Fruit fly (Drosophila melanogaster) whole organism, embryonic: ENCODE data around the gene AcCoAS.
A peak's percentile ranks its signal among the peaks of the same experiment; 100 is the strongest.

ENCODE experiments used
- Asciz ChIP-seq: fragments of 200-800 bp; sonication (Bioruptor generic); optimal IDR thresholded peaks from 2 replicates; lab custom pipeline; 2017; ENCODE audit warnings: missing biosample characterization, mild to moderate bottlenecking, missing genetic modification characterization, missing genetic modification reagents
- Atf-2 ChIP-seq: fragments of 200-800 bp; sonication (Bioruptor generic); optimal IDR thresholded peaks from 2 replicates; lab custom pipeline; 2016; ENCODE audit warnings: missing biosample characterization, missing genetic modification characterization
- CG10274 ChIP-seq: fragments of 200-800 bp; sonication (Bioruptor generic); optimal IDR thresholded peaks from 3 replicates; lab custom pipeline; 2017; ENCODE audit warnings: missing biosample characterization, mild to moderate bottlenecking, missing genetic modification characterization
- CG10366 ChIP-seq: fragments of 200-800 bp; sonication (Bioruptor generic); IDR thresholded peaks from 2 replicates; pipeline ENCODE4 v1.3.6; 2022; ENCODE audit warnings: missing biosample characterization, missing genetic modification characterization
- CG10462 ChIP-seq: fragments of 200-800 bp; sonication (Bioruptor generic); optimal IDR thresholded peaks from 2 replicates; lab custom pipeline; 2016; ENCODE audit warnings: missing biosample characterization, missing genetic modification characterization
- CG11695 ChIP-seq: fragments of 200-800 bp; sonication (Bioruptor generic); IDR thresholded peaks from 3 replicates; pipeline ENCODE4 v1.3.6; 2022; ENCODE audit warnings: missing biosample characterization, missing genetic modification characterization
- CG12744 ChIP-seq: fragments of 200-800 bp; sonication (Bioruptor generic); optimal IDR thresholded peaks from 2 replicates; lab custom pipeline; 2016; ENCODE audit warnings: missing biosample characterization, missing genetic modification characterization
- CG13775 ChIP-seq: fragments of 200-800 bp; sonication (Bioruptor generic); optimal IDR thresholded peaks from 3 replicates; lab custom pipeline; 2017; ENCODE audit warnings: missing biosample characterization, mild to moderate bottlenecking, missing genetic modification characterization
- CG14014 ChIP-seq: fragments of 200-800 bp; sonication (Bioruptor generic); IDR thresholded peaks from 2 replicates; pipeline ENCODE4 v1.3.6; 2022; ENCODE audit warnings: missing biosample characterization, missing genetic modification characterization
- CG2199 ChIP-seq: fragments of 200-800 bp; sonication (Bioruptor generic); IDR thresholded peaks from 3 replicates; pipeline ENCODE4 v1.3.6; 2022; ENCODE audit warnings: missing biosample characterization, missing genetic modification characterization
- CG30403 ChIP-seq: fragments of 200-800 bp; sonication (Bioruptor generic); optimal IDR thresholded peaks from 3 replicates; lab custom pipeline; 2016; ENCODE audit warnings: missing biosample characterization, missing genetic modification characterization
- CG3163 ChIP-seq: fragments of 200-800 bp; sonication (Bioruptor generic); optimal IDR thresholded peaks from 3 replicates; lab custom pipeline; 2016; ENCODE audit warnings: missing biosample characterization, missing genetic modification characterization
- CG3847 ChIP-seq: fragments of 200-800 bp; sonication (Bioruptor generic); IDR thresholded peaks from 2 replicates; pipeline ENCODE4 v1.3.6; 2022; ENCODE audit warnings: missing biosample characterization, missing genetic modification characterization
- CG4328 ChIP-seq: fragments of 200-800 bp; sonication (Bioruptor generic); optimal IDR thresholded peaks from 3 replicates; lab custom pipeline; 2017; ENCODE audit warnings: missing biosample characterization, missing genetic modification reagents, missing genetic modification characterization
- CG7372 ChIP-seq: fragments of 200-800 bp; sonication (Bioruptor generic); IDR thresholded peaks from 2 replicates; pipeline ENCODE4 v1.3.6; 2022; ENCODE audit warnings: missing biosample characterization, missing genetic modification characterization
- CG7839 ChIP-seq: fragments of 200-800 bp; sonication (Bioruptor generic); optimal IDR thresholded peaks from 3 replicates; lab custom pipeline; 2018; ENCODE audit warnings: missing biosample characterization, mild to moderate bottlenecking, missing genetic modification characterization, moderate library complexity
- CG7987 ChIP-seq: fragments of 200-800 bp; sonication (Bioruptor generic); optimal IDR thresholded peaks from 2 replicates; lab custom pipeline; 2018; ENCODE audit warnings: missing biosample characterization, mild to moderate bottlenecking, missing genetic modification characterization, moderate library complexity
- CG9932 ChIP-seq: fragments of 200-800 bp; sonication (Bioruptor generic); IDR thresholded peaks from 2 replicates; pipeline ENCODE4 v1.3.6; 2022; ENCODE audit warnings: missing biosample characterization, missing genetic modification characterization
- Dfd ChIP-seq, 2 experiments: fragments of >200 bp; optimal IDR thresholded peaks; 2 replicates each; lab custom pipeline; 2017; ENCODE audit warnings: missing biosample characterization in 2 of 2, missing genetic modification characterization in 2 of 2
- Dip3 ChIP-seq: fragments of 200-800 bp; sonication (Bioruptor generic); optimal IDR thresholded peaks from 3 replicates; lab custom pipeline; 2016; ENCODE audit warnings: missing biosample characterization, missing genetic modification characterization
- Dref ChIP-seq: fragments of 200-800 bp; sonication (Bioruptor generic); IDR thresholded peaks from 2 replicates; pipeline ENCODE4 v1.3.6; 2022; ENCODE audit warnings: missing biosample characterization, missing genetic modification characterization
- Drgx ChIP-seq: fragments of 200-800 bp; sonication (Bioruptor generic); IDR thresholded peaks from 2 replicates; pipeline ENCODE4 v1.3.6; 2022; ENCODE audit warnings: missing biosample characterization, missing genetic modification characterization
- E2f1 ChIP-seq: fragments of 200-800 bp; sonication (Bioruptor generic); IDR thresholded peaks from 2 replicates; pipeline ENCODE4 v1.3.6; 2022; ENCODE audit warnings: missing biosample characterization, missing genetic modification characterization
- E2f2 ChIP-seq: fragments of 200-800 bp; sonication (Bioruptor generic); IDR thresholded peaks from 2 replicates; pipeline ENCODE4 v1.3.6; 2022; ENCODE audit warnings: missing biosample characterization, missing genetic modification characterization
- Ets65A ChIP-seq: fragments of 200-800 bp; sonication (Bioruptor generic); peaks from one replicate; lab custom pipeline; 2016; ENCODE audit warnings: missing biosample characterization, missing genetic modification characterization
- Fer1 ChIP-seq: fragments of 200-800 bp; sonication (Bioruptor generic); optimal IDR thresholded peaks from 2 replicates; lab custom pipeline; 2017; ENCODE audit warnings: missing biosample characterization, mild to moderate bottlenecking, missing genetic modification characterization
- H15 ChIP-seq: fragments of 200-800 bp; sonication (Bioruptor generic); IDR thresholded peaks from 3 replicates; pipeline ENCODE4 v1.3.6; 2022; ENCODE audit warnings: missing biosample characterization, missing genetic modification characterization
- Lpt ChIP-seq: fragments of >200 bp; optimal IDR thresholded peaks from 2 replicates; lab custom pipeline; 2018; ENCODE audit warnings: missing biosample characterization, missing genetic modification characterization
- Nf-YC ChIP-seq: fragments of 200-800 bp; optimal IDR thresholded peaks from 3 replicates; lab custom pipeline; 2019; ENCODE audit warnings: missing biosample characterization, mild to moderate bottlenecking, missing genetic modification characterization, moderate library complexity
- Oli ChIP-seq: fragments of 200-800 bp; sonication (Bioruptor generic); optimal IDR thresholded peaks from 2 replicates; lab custom pipeline; 2018; ENCODE audit warnings: missing biosample characterization, mild to moderate bottlenecking, missing genetic modification characterization, moderate library complexity
- Optix ChIP-seq: fragments of 200-800 bp; sonication (Bioruptor generic); IDR thresholded peaks from 3 replicates; pipeline ENCODE4 v1.3.6; 2022; ENCODE audit warnings: missing biosample characterization, missing genetic modification characterization
- ac ChIP-seq: fragments of 200-800 bp; sonication (Bioruptor generic); optimal IDR thresholded peaks from 3 replicates; lab custom pipeline; 2017; ENCODE audit warnings: missing biosample characterization, mild to moderate bottlenecking, missing genetic modification characterization
- ato ChIP-seq: fragments of 200-800 bp; sonication (Bioruptor generic); IDR thresholded peaks from 2 replicates; pipeline ENCODE4 v1.3.6; 2022; ENCODE audit warnings: missing biosample characterization, missing genetic modification characterization; ENCODE audit not compliant: partially characterized antibody
- chn ChIP-seq: fragments of 200-800 bp; sonication (Bioruptor generic); optimal IDR thresholded peaks from 2 replicates; lab custom pipeline; 2016; ENCODE audit warnings: missing biosample characterization, missing genetic modification characterization
- fru ChIP-seq: fragments of >200 bp; optimal IDR thresholded peaks from 2 replicates; lab custom pipeline; 2017
- ind ChIP-seq: fragments of 200-800 bp; sonication (Bioruptor generic); optimal IDR thresholded peaks from 3 replicates; lab custom pipeline; 2016; ENCODE audit warnings: missing biosample characterization, missing genetic modification characterization
- inv ChIP-seq: fragments of 200-800 bp; sonication (Bioruptor generic); IDR thresholded peaks from 2 replicates; pipeline ENCODE4 v1.3.6; 2022; ENCODE audit warnings: missing biosample characterization, missing genetic modification characterization; ENCODE audit not compliant: partially characterized antibody
- knrl ChIP-seq: fragments of 200-800 bp; sonication (Bioruptor generic); IDR thresholded peaks from 3 replicates; pipeline ENCODE4 v1.3.6; 2022; ENCODE audit warnings: missing biosample characterization, missing genetic modification characterization; ENCODE audit not compliant: partially characterized antibody
- maf-S ChIP-seq: fragments of 200-800 bp; sonication (Bioruptor generic); optimal IDR thresholded peaks from 2 replicates; lab custom pipeline; 2016; ENCODE audit warnings: missing biosample characterization, missing genetic modification characterization
- pum ChIP-seq: fragments of 200-800 bp; sonication (Bioruptor generic); optimal IDR thresholded peaks from 2 replicates; lab custom pipeline; 2016; ENCODE audit warnings: missing biosample characterization, missing genetic modification characterization
- sc ChIP-seq, 3 experiments: fragments of >200 bp in 2 of 3; fragments of 200-800 bp in 1 of 3; sonication (Bioruptor generic) in 1 of 3; optimal IDR thresholded peaks; 2 replicates in 2 of 3; 3 replicates in 1 of 3; lab custom pipeline; 2017; ENCODE audit warnings: mild to moderate bottlenecking in 1 of 3, missing biosample characterization in 1 of 3, missing genetic modification characterization in 1 of 3, missing genetic modification reagents in 1 of 3
- scrt ChIP-seq: fragments of 200-800 bp; sonication (Bioruptor generic); optimal IDR thresholded peaks from 2 replicates; lab custom pipeline; 2018; ENCODE audit warnings: missing biosample characterization, mild to moderate bottlenecking, missing genetic modification characterization, moderate library complexity
- sisA ChIP-seq: fragments of 200-800 bp; sonication (Bioruptor generic); IDR thresholded peaks from 2 replicates; pipeline ENCODE4 v1.3.6; 2022; ENCODE audit warnings: missing biosample characterization, missing genetic modification characterization
- sqz ChIP-seq: fragments of 200-800 bp; sonication (Bioruptor generic); optimal IDR thresholded peaks from 3 replicates; lab custom pipeline; 2018; ENCODE audit warnings: missing biosample characterization, mild to moderate bottlenecking, missing genetic modification characterization
- ssp ChIP-seq: fragments of 200-800 bp; sonication (Bioruptor generic); IDR thresholded peaks from 2 replicates; pipeline ENCODE4 v1.3.6; 2022; ENCODE audit warnings: missing biosample characterization, missing genetic modification characterization
- tll ChIP-seq, 2 experiments: fragments of 200-800 bp in 1 of 2; fragments of >200 bp in 1 of 2; sonication (Bioruptor generic) in 1 of 2; optimal IDR thresholded peaks; 2 replicates each; lab custom pipeline; 2017 to 2019; ENCODE audit warnings: missing biosample characterization in 2 of 2, missing genetic modification characterization in 2 of 2, mild to moderate bottlenecking in 1 of 2, moderate library complexity in 1 of 2
- tx ChIP-seq: fragments of 200-800 bp; sonication (Bioruptor generic); optimal IDR thresholded peaks from 2 replicates; lab custom pipeline; 2016; ENCODE audit warnings: missing biosample characterization, missing genetic modification characterization
- wek ChIP-seq: fragments of 200-800 bp; sonication (Bioruptor generic); optimal IDR thresholded peaks from 3 replicates; lab custom pipeline; 2018; ENCODE audit warnings: missing biosample characterization, mild to moderate bottlenecking, missing genetic modification characterization, moderate library complexity
- yki ChIP-seq: fragments of >200 bp; optimal IDR thresholded peaks from 3 replicates; lab custom pipeline; 2018
- z ChIP-seq: fragments of 200-800 bp; sonication (Bioruptor generic); IDR thresholded peaks from 3 replicates; pipeline ENCODE4 v1.3.6; 2022; ENCODE audit warnings: missing biosample characterization, missing genetic modification characterization

Gene AcCoAS

DNA sequence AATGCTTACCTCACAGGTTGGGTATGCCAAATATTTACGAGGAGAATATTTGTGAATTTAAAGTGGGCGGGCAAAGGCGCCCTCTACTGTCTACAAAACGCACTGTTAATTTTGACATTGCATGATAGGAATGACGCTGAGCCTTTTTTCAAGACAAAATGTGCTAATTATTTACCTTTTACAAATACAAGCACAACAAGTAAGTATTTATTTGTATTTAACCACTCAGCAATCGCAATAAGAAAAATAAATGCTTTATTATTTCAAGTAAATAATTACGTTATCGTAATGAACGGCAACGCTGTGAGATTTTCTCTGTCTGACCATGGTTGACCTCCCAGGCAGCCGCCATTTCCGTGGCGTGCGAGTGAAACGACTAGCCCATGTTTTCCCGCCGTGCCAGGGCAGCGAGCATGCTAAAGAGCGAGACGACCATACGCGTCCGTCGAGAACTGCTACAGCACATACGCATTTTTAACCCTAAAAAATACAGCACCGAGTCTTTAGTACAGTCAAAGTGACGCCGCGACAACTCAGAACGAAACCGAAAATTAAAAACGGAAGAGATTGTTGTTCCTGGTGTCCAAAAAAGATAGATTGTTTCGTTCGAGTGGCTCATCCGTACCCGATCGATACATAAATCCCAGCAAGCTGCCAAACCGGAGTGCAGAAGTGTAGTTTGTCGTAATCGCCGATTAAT is 5.7 kb upstream of the AcCoAS start, which contains the start of the genes CG12974 and pzg (continued):
- TF ChIP-seq Ets65A (GFP tag; lab: Kevin White, UChicago) (peak; percentile 99), Atf-2 (GFP tag; lab: Kevin White, UChicago) (peak; percentile 51), tx (GFP tag; lab: Kevin White, UChicago) (peak; percentile 69), CG10274 (GFP tag; lab: Kevin White, UChicago) (peak; percentile 41), CG13775 (GFP tag; lab: Kevin White, UChicago) (peak; percentile 94), Dref (peak; percentile 40), CG3847 (GFP tag; lab: Robert Waterston, UW) (peak; percentile 95), sisA (GFP tag; lab: Robert Waterston, UW) (peak; percentile 95), CG10366 (GFP tag; lab: Robert Waterston, UW) (peak; percentile 84), CG10462 (GFP tag; lab: Kevin White, UChicago) (no peak), H15 (GFP tag; lab: Robert Waterston, UW) (peak; percentile 87), maf-S (GFP tag; lab: Kevin White, UChicago) (peak; percentile 69), ssp (peak; percentile 86), CG7839 (tag; lab: Kevin White, UChicago) (peak; percentile 70), ind (GFP tag; lab: Kevin White, UChicago) (peak; percentile 64), CG12744 (GFP tag; lab: Kevin White, UChicago) (peak; percentile 55), Oli (tag; lab: Kevin White, UChicago) (peak; percentile 42), CG4328 (GFP tag; lab: Kevin White, UChicago) (peak; percentile 84), scrt (GFP tag; lab: Kevin White, UChicago) (peak; percentile 45), Asciz (no peak), fru (lab: Kevin White, UChicago) (no peak), chn (GFP tag; lab: Kevin White, UChicago) (peak; percentile 86), Optix (peak; percentile 83; the same call in 2 of the 3 replicates), Dfd (GFP tag; optimal IDR thresholded peaks at IDR 0.05; lab: Kevin White, UChicago) (no peak), yki (lab: Kevin White, UChicago) (peak; percentile 13), CG14014 (0 out of 2 replicates have a peak, but pooled peaks have one; percentile 55), wek (GFP tag; lab: Kevin White, UChicago) (peak; percentile 19), pum (GFP tag; lab: Kevin White, UChicago) (peak; percentile 68), knrl (GFP tag; lab: Robert Waterston, UW) (peak; percentile 95), Lpt (GFP tag; lab: Kevin White, UChicago) (no peak), sc (optimal IDR thresholded peaks at IDR 0.05; lab: Kevin White, UChicago) (no peak), sc (GFP tag; optimal IDR thresholded peaks at IDR 0.05; lab: Kevin White, UChicago) (peak; percentile 18), Fer1 (peak; percentile 67), CG3163 (peak; percentile 64), Drgx (GFP tag; lab: Robert Waterston, UW) (peak; percentile 38; the same call in 1 of the 2 replicates), ato (peak; percentile 67; the same call in 1 of the 2 replicates), CG11695 (GFP tag; lab: Robert Waterston, UW) (peak; percentile 34; the same call in 1 of the 3 replicates), z (no peak), E2f2 (GFP tag; lab: Robert Waterston, UW) (peak; percentile 94), Nf-YC (tag; lab: Kevin White, UChicago) (peak; percentile 74), tll (GFP tag; optimal IDR thresholded peaks at IDR 0.05; lab: Kevin White, UChicago) (peak; percentile 37 to 71), CG30403 (GFP tag; lab: Kevin White, UChicago) (peak; percentile 93), ac (GFP tag; lab: Kevin White, UChicago) (no peak), CG7372 (GFP tag; lab: Robert Waterston, UW) (peak; percentile 80), inv (peak; percentile 85), CG7987 (GFP tag; lab: Kevin White, UChicago) (peak; percentile 75), Dip3 (peak; percentile 80), CG2199 (GFP tag; lab: Robert Waterston, UW) (0 out of 3 replicates have a peak, but pooled peaks have one; percentile 38), sqz (GFP tag; lab: Kevin White, UChicago) (peak; percentile 72), CG9932 (peak; percentile 91), E2f1 (GFP tag; lab: Robert Waterston, UW) (peak; percentile 82)
